Fruit fly (Drosophila melanogaster) whole organism, embryonic: Measurements from ENCODE around the gene RpL13.

Experiments
- BtbVII ChIP-seq: fragments of 200-800 bp; sonication (Bioruptor generic); optimal IDR thresholded peaks from 3 replicates; lab custom pipeline; 2017; ENCODE audit warnings: missing biosample characterization, mild to moderate bottlenecking, missing genetic modification characterization
- CG11456 ChIP-seq: fragments of 200-800 bp; sonication (Bioruptor generic); IDR thresholded peaks from 3 replicates; pipeline ENCODE4 v1.3.6; 2022; ENCODE audit warnings: missing biosample characterization, missing genetic modification characterization
- CG12104 ChIP-seq: fragments of 200-800 bp; sonication (Bioruptor generic); optimal IDR thresholded peaks from 3 replicates; lab custom pipeline; 2016; ENCODE audit warnings: missing biosample characterization, missing genetic modification characterization
- CG12219 ChIP-seq: fragments of 200-800 bp; sonication (Bioruptor generic); optimal IDR thresholded peaks from 3 replicates; lab custom pipeline; 2018; ENCODE audit warnings: missing biosample characterization, mild to moderate bottlenecking, missing genetic modification characterization
- CG12391 ChIP-seq: fragments of 200-800 bp; sonication (Bioruptor generic); optimal IDR thresholded peaks from 3 replicates; lab custom pipeline; 2018; ENCODE audit warnings: missing biosample characterization, mild to moderate bottlenecking, missing genetic modification characterization, moderate library complexity
- CG12659 ChIP-seq: fragments of 200-800 bp; sonication (Bioruptor generic); optimal IDR thresholded peaks from 3 replicates; lab custom pipeline; 2017; ENCODE audit warnings: mild to moderate bottlenecking, missing biosample characterization, missing genetic modification reagents, missing genetic modification characterization
- CG15696 ChIP-seq: fragments of 200-800 bp; sonication (Bioruptor generic); optimal IDR thresholded peaks from 2 replicates; lab custom pipeline; 2019; ENCODE audit warnings: missing biosample characterization, mild to moderate bottlenecking, missing genetic modification characterization, moderate library complexity
- CG16813 ChIP-seq: fragments of 200-800 bp; sonication (Bioruptor generic); IDR thresholded peaks from 3 replicates; pipeline ENCODE4 v1.3.6; 2022; ENCODE audit warnings: missing biosample characterization, missing genetic modification characterization; ENCODE audit not compliant: partially characterized antibody
- CG16815 ChIP-seq: fragments of 200-800 bp; sonication (Bioruptor generic); optimal IDR thresholded peaks from 3 replicates; lab custom pipeline; 2017; ENCODE audit warnings: missing biosample characterization, mild to moderate bottlenecking, missing genetic modification characterization
- CG17829 ChIP-seq: fragments of 200-800 bp; optimal IDR thresholded peaks from 2 replicates; lab custom pipeline; 2019; ENCODE audit warnings: missing biosample characterization, mild to moderate bottlenecking, missing genetic modification characterization, moderate library complexity
- CG18262 ChIP-seq: fragments of 200-800 bp; optimal IDR thresholded peaks from 3 replicates; lab custom pipeline; 2019; ENCODE audit warnings: missing biosample characterization, mild to moderate bottlenecking, missing genetic modification characterization, moderate library complexity
- CG18476 ChIP-seq: fragments of 200-800 bp; sonication (Bioruptor generic); optimal IDR thresholded peaks from 2 replicates; lab custom pipeline; 2016; ENCODE audit warnings: missing biosample characterization, mild to moderate bottlenecking, missing genetic modification characterization
- CG2116 ChIP-seq: fragments of 200-800 bp; sonication (Bioruptor generic); optimal IDR thresholded peaks from 3 replicates; lab custom pipeline; 2018; ENCODE audit warnings: missing biosample characterization, mild to moderate bottlenecking, missing genetic modification characterization
- CG2202 ChIP-seq: fragments of 200-800 bp; sonication (Bioruptor generic); optimal IDR thresholded peaks from 2 replicates; lab custom pipeline; 2018; ENCODE audit warnings: missing biosample characterization, mild to moderate bottlenecking, missing genetic modification characterization
- CG2712 ChIP-seq: fragments of 200-800 bp; optimal IDR thresholded peaks from 3 replicates; lab custom pipeline; 2019; ENCODE audit warnings: missing biosample characterization, mild to moderate bottlenecking, missing genetic modification characterization, moderate library complexity
- CG30020 ChIP-seq: fragments of 200-800 bp; optimal IDR thresholded peaks from 2 replicates; lab custom pipeline; 2019; ENCODE audit warnings: missing biosample characterization, mild to moderate bottlenecking, missing genetic modification characterization, moderate library complexity
- CG31441 ChIP-seq: fragments of 200-800 bp; sonication (Bioruptor generic); IDR thresholded peaks from 2 replicates; pipeline ENCODE4 v1.3.6; 2022; ENCODE audit warnings: missing biosample characterization, missing genetic modification characterization
- CG4328 ChIP-seq: fragments of 200-800 bp; sonication (Bioruptor generic); optimal IDR thresholded peaks from 3 replicates; lab custom pipeline; 2017; ENCODE audit warnings: missing biosample characterization, missing genetic modification reagents, missing genetic modification characterization
- CG4360 ChIP-seq: fragments of 200-800 bp; sonication (Bioruptor generic); IDR thresholded peaks from 2 replicates; pipeline ENCODE4 v1.3.6; 2022; ENCODE audit warnings: missing biosample characterization, missing genetic modification characterization
- CG7556 ChIP-seq: fragments of 200-800 bp; sonication (Bioruptor generic); optimal IDR thresholded peaks from 2 replicates; lab custom pipeline; 2017; ENCODE audit warnings: missing biosample characterization, mild to moderate bottlenecking, missing genetic modification characterization
- CG8765 ChIP-seq: fragments of 200-800 bp; sonication (Bioruptor generic); IDR thresholded peaks from 2 replicates; pipeline ENCODE4 v1.3.6; 2022; ENCODE audit warnings: missing biosample characterization, missing genetic modification characterization
- CG8924 ChIP-seq: fragments of 200-800 bp; optimal IDR thresholded peaks from 3 replicates; lab custom pipeline; 2019; ENCODE audit warnings: missing biosample characterization, mild to moderate bottlenecking, missing genetic modification characterization, moderate library complexity
- CG9437 ChIP-seq: fragments of 200-800 bp; sonication (Bioruptor generic); optimal IDR thresholded peaks from 2 replicates; lab custom pipeline; 2018; ENCODE audit warnings: missing biosample characterization, mild to moderate bottlenecking, missing genetic modification characterization
- CG9727 ChIP-seq: fragments of 200-800 bp; sonication (Bioruptor generic); optimal IDR thresholded peaks from 3 replicates; lab custom pipeline; 2017; ENCODE audit warnings: missing biosample characterization, mild to moderate bottlenecking, missing genetic modification characterization
- CG9876 ChIP-seq: fragments of 200-800 bp; sonication (Bioruptor generic); optimal IDR thresholded peaks from 2 replicates; lab custom pipeline; 2016; ENCODE audit warnings: missing biosample characterization, missing genetic modification characterization
- D19A ChIP-seq: fragments of 200-800 bp; optimal IDR thresholded peaks from 3 replicates; lab custom pipeline; 2019; ENCODE audit warnings: missing biosample characterization, mild to moderate bottlenecking, missing genetic modification characterization, moderate library complexity
- Ets65A ChIP-seq: fragments of 200-800 bp; sonication (Bioruptor generic); peaks from one replicate; lab custom pipeline; 2016; ENCODE audit warnings: missing biosample characterization, missing genetic modification characterization
- Hr51 ChIP-seq, 2 experiments: fragments of 200-800 bp; sonication (Bioruptor generic); optimal IDR thresholded peaks; 2 replicates in 1 of 2; 3 replicates in 1 of 2; lab custom pipeline; 2016 to 2018; ENCODE audit warnings: missing biosample characterization in 2 of 2, missing genetic modification characterization in 2 of 2, mild to moderate bottlenecking in 1 of 2, moderate library complexity in 1 of 2
- Sry-δ ChIP-seq: fragments of 200-800 bp; sonication (Bioruptor generic); optimal IDR thresholded peaks from 2 replicates; lab custom pipeline; 2016; ENCODE audit warnings: missing biosample characterization, missing genetic modification characterization
- Xrp1 ChIP-seq: fragments of 200-800 bp; sonication (Bioruptor generic); IDR thresholded peaks from 2 replicates; pipeline ENCODE4 v1.3.6; 2022; ENCODE audit warnings: missing biosample characterization, missing genetic modification characterization
- az2 ChIP-seq: fragments of 200-800 bp; sonication (Bioruptor generic); optimal IDR thresholded peaks from 3 replicates; lab custom pipeline; 2016; ENCODE audit warnings: missing biosample characterization, missing genetic modification characterization
- crp ChIP-seq, 2 experiments: fragments of 200-800 bp; sonication (Bioruptor generic); optimal IDR thresholded peaks; 2 replicates in 1 of 2; 3 replicates in 1 of 2; lab custom pipeline; 2017; ENCODE audit warnings: missing biosample characterization in 2 of 2, missing genetic modification characterization in 2 of 2, mild to moderate bottlenecking in 1 of 2, moderate library complexity in 1 of 2
- fru ChIP-seq: fragments of >200 bp; optimal IDR thresholded peaks from 2 replicates; lab custom pipeline; 2017
- ind ChIP-seq: fragments of 200-800 bp; sonication (Bioruptor generic); optimal IDR thresholded peaks from 3 replicates; lab custom pipeline; 2016; ENCODE audit warnings: missing biosample characterization, missing genetic modification characterization
- lola ChIP-seq, 3 experiments: fragments of >200 bp in 2 of 3; fragments of 200-800 bp in 1 of 3; sonication (Bioruptor generic) in 1 of 3; optimal IDR thresholded peaks; 2 replicates each; lab custom pipeline; 2017 to 2019; ENCODE audit warnings: missing biosample characterization in 3 of 3, missing genetic modification characterization in 3 of 3, mild to moderate bottlenecking in 1 of 3, moderate library complexity in 1 of 3
- nerfin-1 ChIP-seq: fragments of 200-800 bp; sonication (Bioruptor generic); optimal IDR thresholded peaks from 3 replicates; lab custom pipeline; 2019; ENCODE audit warnings: missing biosample characterization, mild to moderate bottlenecking, missing genetic modification characterization, moderate library complexity
- nmo ChIP-seq: fragments of 200-800 bp; sonication (Bioruptor generic); optimal IDR thresholded peaks from 2 replicates; lab custom pipeline; 2018; ENCODE audit warnings: missing biosample characterization, mild to moderate bottlenecking, missing genetic modification characterization, moderate library complexity
- pum ChIP-seq: fragments of 200-800 bp; sonication (Bioruptor generic); optimal IDR thresholded peaks from 2 replicates; lab custom pipeline; 2016; ENCODE audit warnings: missing biosample characterization, missing genetic modification characterization
- row ChIP-seq: fragments of 200-800 bp; sonication (Bioruptor generic); IDR thresholded peaks from 3 replicates; pipeline ENCODE4 v1.3.6; 2022; ENCODE audit warnings: missing biosample characterization, missing genetic modification characterization
- sens ChIP-seq: fragments of 200-800 bp; sonication (Bioruptor generic); peaks from one replicate; lab custom pipeline; 2016; ENCODE audit warnings: missing biosample characterization, missing genetic modification characterization
- sens-2 ChIP-seq: fragments of 200-800 bp; sonication (Bioruptor generic); IDR thresholded peaks from 2 replicates; pipeline ENCODE4 v1.3.6; 2022; ENCODE audit warnings: missing biosample characterization, missing genetic modification characterization
- sna ChIP-seq: fragments of 200-800 bp; sonication (Bioruptor generic); IDR thresholded peaks from 2 replicates; pipeline ENCODE4 v1.3.6; 2022; ENCODE audit warnings: missing biosample characterization, missing genetic modification characterization; ENCODE audit not compliant: partially characterized antibody
- stwl ChIP-seq: fragments of 200-800 bp; sonication (Bioruptor generic); optimal IDR thresholded peaks from 3 replicates; lab custom pipeline; 2018; ENCODE audit warnings: missing biosample characterization, mild to moderate bottlenecking, missing genetic modification characterization, moderate library complexity
- tin ChIP-seq: fragments of 200-800 bp; sonication (Bioruptor generic); optimal IDR thresholded peaks from 3 replicates; lab custom pipeline; 2016; ENCODE audit warnings: missing biosample characterization, missing genetic modification characterization
- tx ChIP-seq: fragments of 200-800 bp; sonication (Bioruptor generic); optimal IDR thresholded peaks from 2 replicates; lab custom pipeline; 2016; ENCODE audit warnings: missing biosample characterization, missing genetic modification characterization
- zen2 ChIP-seq: fragments of 200-800 bp; sonication (Bioruptor generic); IDR thresholded peaks from 3 replicates; pipeline ENCODE4 v1.3.6; 2022; ENCODE audit warnings: missing biosample characterization, missing genetic modification characterization; ENCODE audit not compliant: partially characterized antibody
- zfh1 ChIP-seq: fragments of 200-800 bp; sonication (Bioruptor generic); IDR thresholded peaks from 3 replicates; pipeline ENCODE4 v1.3.6; 2022; ENCODE audit warnings: missing biosample characterization, missing genetic modification characterization

RpL13 gene

dm6 chr2L:9989846-9990506 lies 22.9 kb downstream of the RpL13 start (continued):
- TF ChIP-seq sens-2 (GFP tag; lab: Robert Waterston, UW) (peak; percentile 16; the same call in 1 of the 2 replicates), tin (peak; percentile 16), CG9727 (GFP tag; lab: Kevin White, UChicago) (peak; percentile 76), CG2712 (tag; lab: Kevin White, UChicago) (peak; percentile 66), tx (GFP tag; lab: Kevin White, UChicago) (no peak), CG8765 (peak; percentile 14; the same call in 1 of the 2 replicates), zfh1 (GFP tag; lab: Robert Waterston, UW) (peak; percentile 65; the same call in 2 of the 3 replicates), zen2 (no peak)

dm6 chr2L:9994382-9994781 lies 27.3 kb downstream of the RpL13 start:
- TF ChIP-seq Ets65A (peak; percentile 46), BtbVII (no peak), fru (no peak), CG4360 (GFP tag; lab: Robert Waterston, UW) (peak; percentile 56; the same call in 1 of the 2 replicates), CG11456 (0 out of 3 replicates have a peak, but pooled peaks have one; percentile 5), sna (GFP tag; lab: Robert Waterston, UW) (0 out of 2 replicates have a peak, but pooled peaks have one; percentile 13), CG4328 (GFP tag; lab: Kevin White, UChicago) (no peak), row (GFP tag; lab: Robert Waterston, UW) (no peak)

DNA sequence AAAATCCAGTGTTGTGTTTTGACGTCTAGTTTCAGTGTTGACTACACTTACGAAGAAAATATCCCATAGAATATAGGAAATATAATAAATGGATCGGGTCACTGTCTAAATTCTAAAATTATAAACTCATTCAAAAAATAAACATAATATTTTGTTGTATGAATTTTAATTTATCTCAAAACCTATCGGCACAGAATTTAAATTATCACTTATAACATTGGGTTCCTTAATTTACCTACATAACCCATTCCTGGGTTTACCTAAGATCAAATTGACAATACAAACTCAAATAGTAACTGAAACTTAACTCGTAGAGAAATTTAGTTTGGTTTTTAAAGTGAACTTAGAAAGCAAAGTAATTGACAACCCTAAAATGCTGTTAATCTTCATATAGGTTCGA lies 29.4 kb downstream of the RpL13 start:
- TF ChIP-seq CG17829 (tag; lab: Kevin White, UChicago) (peak; percentile 46), CG12659 (GFP tag; lab: Kevin White, UChicago) (peak; percentile 9), CG15696 (tag; lab: Kevin White, UChicago) (peak; percentile 41), CG31441 (GFP tag; lab: Robert Waterston, UW) (0 out of 2 replicates have a peak, but pooled peaks have one; percentile 36), CG12104 (GFP tag; lab: Kevin White, UChicago) (no peak), CG2202 (tag; lab: Kevin White, UChicago) (no peak), Xrp1 (peak; percentile 22; the same call in 1 of the 2 replicates), CG18476 (no peak), CG16815 (GFP tag; lab: Kevin White, UChicago) (peak; percentile 40), nmo (peak; percentile 34), nerfin-1 (tag; lab: Kevin White, UChicago) (peak; percentile 26), lola (GFP tag; optimal IDR thresholded peaks at IDR 0.05; lab: Kevin White, UChicago) (peak in 1 of 3 experiments; percentile 55), az2 (GFP tag; lab: Kevin White, UChicago) (peak; percentile 53), CG8924 (tag; lab: Kevin White, UChicago) (peak; percentile 60), CG2116 (GFP tag; lab: Kevin White, UChicago) (peak; percentile 26), row (GFP tag; lab: Robert Waterston, UW) (peak; percentile 53; the same call in 1 of the 3 replicates), CG30020 (tag; lab: Kevin White, UChicago) (peak; percentile 19), CG12391 (tag; lab: Kevin White, UChicago) (peak; percentile 48), Hr51 (GFP tag; optimal IDR thresholded peaks at IDR 0.05; lab: Kevin White, UChicago) (peak in 1 of 2 experiments; percentile 2), CG16813 (no peak), CG9876 (GFP tag; lab: Kevin White, UChicago) (no peak), sens (GFP tag; lab: Kevin White, UChicago) (peak; percentile 82), ind (GFP tag; lab: Kevin White, UChicago) (peak; percentile 2), crp (GFP tag; optimal IDR thresholded peaks at IDR 0.05; lab: Kevin White, UChicago) (no peak), pum (GFP tag; lab: Kevin White, UChicago) (peak; percentile 30), CG18262 (tag; lab: Kevin White, UChicago) (peak; percentile 66), CG12219 (no peak), D19A (tag; lab: Kevin White, UChicago) (peak; percentile 27), Sry-δ (GFP tag; lab: Kevin White, UChicago) (peak; percentile 13), CG7556 (GFP tag; lab: Kevin White, UChicago) (peak; percentile 45), stwl (tag; lab: Kevin White, UChicago) (peak; percentile 74), CG9437 (peak; percentile 20)
